Worm (Caenorhabditis elegans) whole organism, L4/young adult: ENCODE results near the gene nlp-78.

Source experiments
- W03F9.2 ChIP-seq: fragments of 150-350 bp; optimal IDR thresholded peaks from 2 replicates; lab custom pipeline; 2014; ENCODE audit warnings: missing biosample characterization, missing genetic modification characterization
- him-1 ChIP-seq: sonication (generic microtip); optimal IDR thresholded peaks from 2 replicates; lab custom pipeline; 2016; ENCODE audit warnings: missing genotype, missing genetic modification reagents, missing genetic modification characterization, missing compliant biosample characterization

DNA sequence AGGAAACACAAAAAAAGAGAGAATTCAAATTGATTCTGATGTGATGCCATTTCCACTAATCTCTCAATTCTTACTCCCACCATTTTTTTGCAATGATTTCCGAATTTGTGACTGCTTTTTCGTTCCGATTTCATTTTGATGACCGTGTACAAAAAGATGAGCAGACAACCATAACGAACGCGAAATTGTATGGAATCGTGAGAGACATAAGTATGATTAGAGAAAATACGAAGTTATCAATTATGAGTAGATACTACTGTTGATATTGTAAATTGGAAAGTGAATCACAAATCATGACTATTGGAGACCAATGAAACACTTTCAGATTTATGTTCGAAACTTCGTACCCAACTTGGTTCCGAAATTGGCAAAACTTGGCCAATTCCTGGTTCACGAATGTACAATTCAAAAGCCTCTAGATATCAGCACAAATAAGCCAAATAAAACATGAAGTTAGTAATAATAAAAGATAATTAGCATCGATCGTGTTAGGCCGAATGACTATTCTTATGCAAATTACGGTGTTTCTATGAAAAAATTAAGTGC lies 24.4 kb upstream of the nlp-78 start:
- TF ChIP-seq him-1 (tag; lab: Kevin White, UChicago) = no peak
- TF ChIP-seq W03F9.2 (tag; lab: Kevin White, UChicago) = no peak
